Worm (Caenorhabditis elegans) whole organism, midembryonic: ENCODE results near the gene tmem-120.

Experiments
- T22C8.4 ChIP-seq: fragments of 200-800 bp; sonication (Bioruptor generic); IDR thresholded peaks from 2 replicates; pipeline ENCODE4 v1.3.6; 2022; ENCODE audit warnings: missing genetic modification characterization, missing compliant biosample characterization
- flt-1 ChIP-seq: fragments of 200-800 bp; sonication (Bioruptor generic); IDR thresholded peaks from 2 replicates; pipeline ENCODE4 v1.3.6; 2022; ENCODE audit warnings: missing genetic modification characterization, missing compliant biosample characterization
- klf-2 ChIP-seq: fragments of 200-800 bp; sonication (Bioruptor generic); conservative IDR thresholded peaks from 2 replicates; pipeline ENCODE4 v1.3.6; 2022; ENCODE audit warnings: missing genetic modification reagents, missing genetic modification characterization, missing compliant biosample characterization
- med-1 ChIP-seq: sonication (generic microtip); optimal IDR thresholded peaks from 2 replicates; lab custom pipeline; 2017; ENCODE audit warnings: missing genetic modification characterization, mild to moderate bottlenecking, missing compliant biosample characterization, antibody characterized with exemption, missing genetic modification reagents; ENCODE audit not compliant: insufficient read depth
- ref-1 ChIP-seq: fragments of 200-800 bp; sonication (Bioruptor generic); conservative IDR thresholded peaks from 2 replicates; pipeline ENCODE4 v1.3.6; 2022; ENCODE audit warnings: missing genetic modification reagents, missing genetic modification characterization, missing compliant biosample characterization
- ztf-23 ChIP-seq: fragments of 200-800 bp; sonication (Bioruptor generic); IDR thresholded peaks from 2 replicates; pipeline ENCODE4 v1.3.6; 2022; ENCODE audit warnings: missing genetic modification reagents, missing genetic modification characterization, missing compliant biosample characterization

DNA sequence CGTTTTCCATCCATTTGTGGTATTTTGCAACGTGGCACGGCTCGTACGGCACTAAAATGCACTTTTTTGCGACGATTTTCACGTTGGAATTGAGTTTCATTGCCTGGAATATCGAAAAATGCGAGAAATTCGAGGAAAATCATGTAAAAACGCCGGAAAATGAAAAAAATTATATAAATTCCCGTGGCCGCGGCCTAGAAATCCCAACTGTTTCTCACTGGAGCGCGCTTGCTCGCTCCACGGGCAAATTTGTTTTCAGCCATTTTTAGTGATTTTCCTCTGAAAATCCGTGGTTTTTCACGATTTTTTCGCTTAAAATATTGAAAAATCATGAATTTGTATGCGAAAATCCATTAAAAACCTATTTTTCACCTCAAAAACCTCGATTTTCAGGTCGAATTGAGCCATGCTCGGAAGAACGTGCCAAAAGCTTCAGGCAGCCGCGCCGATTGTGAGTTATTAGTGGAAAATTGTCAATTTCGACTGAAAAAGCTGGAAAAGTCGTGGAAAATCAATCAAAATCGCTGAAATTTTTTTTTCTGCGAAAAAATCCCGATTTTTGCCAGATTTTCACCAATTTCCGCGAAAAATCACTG, 22.4 kb upstream of the tmem-120 start, which contains the start of the genes Y67D2.5 and cisd-3.2:
- TF ChIP-seq ref-1 (GFP tag; lab: Robert Waterston, UW) (no peak), flt-1 (GFP tag; lab: Robert Waterston, UW) (no peak), T22C8.4 (GFP tag; lab: Robert Waterston, UW) (no peak), ztf-23 (no peak), klf-2 (no peak), med-1 (GFP tag; lab: Kevin White, UChicago) (no peak)
